Fruit fly (Drosophila melanogaster) whole organism, embryonic: ENCODE results near the gene mRpS30.

Experiments used
- BEAF-32 ChIP-seq: fragments of 200-800 bp; sonication (Bioruptor generic); optimal IDR thresholded peaks from 3 replicates; lab custom pipeline; 2017; ENCODE audit warnings: missing biosample characterization, missing genetic modification characterization, mild to moderate bottlenecking, moderate library complexity, missing genetic modification reagents
- CG11723 ChIP-seq: fragments of 200-800 bp; sonication (Bioruptor generic); optimal IDR thresholded peaks from 2 replicates; lab custom pipeline; 2017; ENCODE audit warnings: missing biosample characterization, mild to moderate bottlenecking, missing genetic modification characterization
- CG1233 ChIP-seq: fragments of 200-800 bp; sonication (Bioruptor generic); optimal IDR thresholded peaks from 4 replicates; lab custom pipeline; 2018; ENCODE audit warnings: missing biosample characterization, mild to moderate bottlenecking, missing genetic modification characterization
- CG12769 ChIP-seq: fragments of 200-800 bp; sonication (Bioruptor generic); optimal IDR thresholded peaks from 2 replicates; lab custom pipeline; 2019; ENCODE audit warnings: missing biosample characterization, mild to moderate bottlenecking, missing genetic modification characterization, moderate library complexity
- CG14710 ChIP-seq: fragments of 200-800 bp; sonication (Bioruptor generic); optimal IDR thresholded peaks from 3 replicates; lab custom pipeline; 2019; ENCODE audit warnings: missing biosample characterization, mild to moderate bottlenecking, missing genetic modification characterization, moderate library complexity
- CG15269 ChIP-seq: fragments of 200-800 bp; sonication (Bioruptor generic); optimal IDR thresholded peaks from 2 replicates; lab custom pipeline; 2018; ENCODE audit warnings: missing biosample characterization, mild to moderate bottlenecking, missing genetic modification characterization, moderate library complexity
- CG15696 ChIP-seq: fragments of 200-800 bp; sonication (Bioruptor generic); optimal IDR thresholded peaks from 2 replicates; lab custom pipeline; 2019; ENCODE audit warnings: missing biosample characterization, mild to moderate bottlenecking, missing genetic modification characterization, moderate library complexity
- CG16779 ChIP-seq: fragments of 200-800 bp; sonication (Bioruptor generic); IDR thresholded peaks from 2 replicates; pipeline ENCODE4 v1.3.6; 2022; ENCODE audit warnings: missing biosample characterization, missing genetic modification characterization
- CG17802 ChIP-seq: fragments of 200-800 bp; sonication (Bioruptor generic); optimal IDR thresholded peaks from 2 replicates; lab custom pipeline; 2018; ENCODE audit warnings: missing biosample characterization, mild to moderate bottlenecking, missing genetic modification characterization, moderate library complexity
- CG18011 ChIP-seq: fragments of 200-800 bp; sonication (Bioruptor generic); optimal IDR thresholded peaks from 2 replicates; lab custom pipeline; 2017; ENCODE audit warnings: missing biosample characterization, missing genetic modification characterization, mild to moderate bottlenecking, moderate library complexity, missing genotype
- CG18262 ChIP-seq: fragments of 200-800 bp; optimal IDR thresholded peaks from 3 replicates; lab custom pipeline; 2019; ENCODE audit warnings: missing biosample characterization, mild to moderate bottlenecking, missing genetic modification characterization, moderate library complexity
- CG18619 ChIP-seq: fragments of 200-800 bp; sonication (Bioruptor generic); optimal IDR thresholded peaks from 3 replicates; lab custom pipeline; 2017; ENCODE audit warnings: missing biosample characterization, mild to moderate bottlenecking, missing genetic modification characterization
- CG3281 ChIP-seq: fragments of 200-800 bp; sonication (Bioruptor generic); optimal IDR thresholded peaks from 3 replicates; lab custom pipeline; 2017; ENCODE audit warnings: missing biosample characterization, mild to moderate bottlenecking, missing genetic modification characterization
- CG33557 ChIP-seq: fragments of 200-800 bp; sonication (Bioruptor generic); optimal IDR thresholded peaks from 2 replicates; lab custom pipeline; 2019; ENCODE audit warnings: missing biosample characterization, mild to moderate bottlenecking, missing genetic modification characterization, moderate library complexity
- CG3995 ChIP-seq: fragments of 200-800 bp; sonication (Bioruptor generic); optimal IDR thresholded peaks from 3 replicates; lab custom pipeline; 2016; ENCODE audit warnings: missing biosample characterization, missing genetic modification characterization
- CG7372 ChIP-seq: fragments of 200-800 bp; sonication (Bioruptor generic); IDR thresholded peaks from 2 replicates; pipeline ENCODE4 v1.3.6; 2022; ENCODE audit warnings: missing biosample characterization, missing genetic modification characterization
- CG7963 ChIP-seq: fragments of 200-800 bp; sonication (Bioruptor generic); IDR thresholded peaks from 3 replicates; pipeline ENCODE4 v1.3.6; 2022; ENCODE audit warnings: missing biosample characterization, missing genetic modification characterization; ENCODE audit not compliant: partially characterized antibody
- CG8765 ChIP-seq: fragments of 200-800 bp; sonication (Bioruptor generic); IDR thresholded peaks from 2 replicates; pipeline ENCODE4 v1.3.6; 2022; ENCODE audit warnings: missing biosample characterization, missing genetic modification characterization
- Doc2 ChIP-seq: fragments of 200-800 bp; sonication (Bioruptor generic); IDR thresholded peaks from 2 replicates; pipeline ENCODE4 v1.3.6; 2022; ENCODE audit warnings: missing biosample characterization, missing genetic modification characterization
- Doc3 ChIP-seq: fragments of 200-800 bp; sonication (Bioruptor generic); IDR thresholded peaks from 3 replicates; pipeline ENCODE4 v1.3.6; 2022; ENCODE audit warnings: missing biosample characterization, missing genetic modification characterization; ENCODE audit not compliant: partially characterized antibody
- Eip74EF ChIP-seq, 2 experiments: fragments of 200-800 bp in 1 of 2; fragments of >200 bp in 1 of 2; sonication (Bioruptor generic) in 1 of 2; optimal IDR thresholded peaks; 2 replicates each; lab custom pipeline; 2017 to 2019; ENCODE audit warnings: missing biosample characterization in 2 of 2, missing genetic modification characterization in 2 of 2, mild to moderate bottlenecking in 1 of 2, moderate library complexity in 1 of 2
- Hmr ChIP-seq: fragments of 200-800 bp; sonication (Bioruptor generic); optimal IDR thresholded peaks from 3 replicates; lab custom pipeline; 2017; ENCODE audit warnings: mild to moderate bottlenecking, missing biosample characterization, missing genetic modification reagents, missing genetic modification characterization
- Med ChIP-seq: fragments of 200-800 bp; sonication (Bioruptor generic); peaks from one replicate; lab custom pipeline; 2016; ENCODE audit warnings: missing biosample characterization, missing genetic modification characterization, mild to moderate bottlenecking, inconsistent platforms, moderate library complexity
- NC2α ChIP-seq: fragments of 200-800 bp; sonication (Bioruptor generic); optimal IDR thresholded peaks from 2 replicates; lab custom pipeline; 2016; ENCODE audit warnings: missing biosample characterization, missing genetic modification characterization
- Nf-YC ChIP-seq: fragments of 200-800 bp; optimal IDR thresholded peaks from 3 replicates; lab custom pipeline; 2019; ENCODE audit warnings: missing biosample characterization, mild to moderate bottlenecking, missing genetic modification characterization, moderate library complexity
- Opbp ChIP-seq: fragments of 200-800 bp; sonication (Bioruptor generic); IDR thresholded peaks from 3 replicates; pipeline ENCODE4 v1.3.6; 2022; ENCODE audit warnings: missing biosample characterization, missing genetic modification characterization; ENCODE audit not compliant: partially characterized antibody
- Scr ChIP-seq: fragments of 200-800 bp; sonication (Bioruptor generic); IDR thresholded peaks from 2 replicates; pipeline ENCODE4 v1.3.6; 2022; ENCODE audit warnings: missing biosample characterization, missing genetic modification characterization; ENCODE audit not compliant: partially characterized antibody
- Sry-β ChIP-seq: fragments of 200-800 bp; sonication (Bioruptor generic); optimal IDR thresholded peaks from 2 replicates; lab custom pipeline; 2018; ENCODE audit warnings: missing biosample characterization, mild to moderate bottlenecking, missing genetic modification characterization, moderate library complexity
- Sry-δ ChIP-seq: fragments of 200-800 bp; sonication (Bioruptor generic); optimal IDR thresholded peaks from 2 replicates; lab custom pipeline; 2016; ENCODE audit warnings: missing biosample characterization, missing genetic modification characterization
- Usf ChIP-seq: fragments of 200-800 bp; sonication (Bioruptor generic); optimal IDR thresholded peaks from 2 replicates; lab custom pipeline; 2017; ENCODE audit warnings: missing genotype, missing biosample characterization, missing genetic modification characterization
- abd-A ChIP-seq: fragments of 200-800 bp; sonication (Bioruptor generic); optimal IDR thresholded peaks from 3 replicates; lab custom pipeline; 2019; ENCODE audit warnings: missing biosample characterization, mild to moderate bottlenecking, missing genetic modification characterization, moderate library complexity
- ato ChIP-seq: fragments of 200-800 bp; sonication (Bioruptor generic); IDR thresholded peaks from 2 replicates; pipeline ENCODE4 v1.3.6; 2022; ENCODE audit warnings: missing biosample characterization, missing genetic modification characterization; ENCODE audit not compliant: partially characterized antibody
- bigmax ChIP-seq: fragments of 200-800 bp; sonication (Bioruptor generic); optimal IDR thresholded peaks from 2 replicates; lab custom pipeline; 2018; ENCODE audit warnings: missing biosample characterization, mild to moderate bottlenecking, missing genetic modification characterization
- chinmo ChIP-seq: fragments of 200-800 bp; sonication (Bioruptor generic); IDR thresholded peaks from 4 replicates; pipeline ENCODE4 v1.3.6; 2022; ENCODE audit warnings: missing biosample characterization, missing genetic modification characterization; ENCODE audit not compliant: partially characterized antibody
- danr ChIP-seq: fragments of 200-800 bp; sonication (Bioruptor generic); IDR thresholded peaks from 2 replicates; pipeline ENCODE4 v1.3.6; 2022; ENCODE audit warnings: missing biosample characterization, missing genetic modification characterization
- fd102C ChIP-seq: fragments of 200-800 bp; sonication (Bioruptor generic); optimal IDR thresholded peaks from 2 replicates; lab custom pipeline; 2018; ENCODE audit warnings: missing biosample characterization, mild to moderate bottlenecking, missing genetic modification characterization, moderate library complexity
- gfzf ChIP-seq: fragments of 200-800 bp; sonication (Bioruptor generic); optimal IDR thresholded peaks from 2 replicates; lab custom pipeline; 2016; ENCODE audit warnings: missing biosample characterization, mild to moderate bottlenecking, missing genetic modification characterization, moderate library complexity
- kni ChIP-seq: fragments of 200-800 bp; sonication (Bioruptor generic); optimal IDR thresholded peaks from 3 replicates; lab custom pipeline; 2017; ENCODE audit warnings: mild to moderate bottlenecking, missing biosample characterization, missing genetic modification reagents, missing genetic modification characterization
- knrl ChIP-seq: fragments of 200-800 bp; sonication (Bioruptor generic); IDR thresholded peaks from 3 replicates; pipeline ENCODE4 v1.3.6; 2022; ENCODE audit warnings: missing biosample characterization, missing genetic modification characterization; ENCODE audit not compliant: partially characterized antibody
- lilli ChIP-seq: fragments of 200-800 bp; sonication (Bioruptor generic); optimal IDR thresholded peaks from 3 replicates; lab custom pipeline; 2016; ENCODE audit warnings: missing biosample characterization, missing genetic modification characterization
- maf-S ChIP-seq: fragments of 200-800 bp; sonication (Bioruptor generic); optimal IDR thresholded peaks from 2 replicates; lab custom pipeline; 2016; ENCODE audit warnings: missing biosample characterization, missing genetic modification characterization
- mld ChIP-seq: fragments of 200-800 bp; sonication (Bioruptor generic); IDR thresholded peaks from 3 replicates; pipeline ENCODE4 v1.3.6; 2022; ENCODE audit warnings: missing biosample characterization, missing genetic modification characterization; ENCODE audit not compliant: partially characterized antibody
- sc ChIP-seq, 3 experiments: fragments of >200 bp in 2 of 3; fragments of 200-800 bp in 1 of 3; sonication (Bioruptor generic) in 1 of 3; optimal IDR thresholded peaks; 2 replicates in 2 of 3; 3 replicates in 1 of 3; lab custom pipeline; 2017; ENCODE audit warnings: mild to moderate bottlenecking in 1 of 3, missing biosample characterization in 1 of 3, missing genetic modification characterization in 1 of 3, missing genetic modification reagents in 1 of 3
- tna ChIP-seq: fragments of 200-800 bp; sonication (Bioruptor generic); IDR thresholded peaks from 2 replicates; pipeline ENCODE4 v1.3.6; 2022; ENCODE audit warnings: missing biosample characterization, missing genetic modification characterization; ENCODE audit not compliant: partially characterized antibody
- unc-4 ChIP-seq: fragments of 200-800 bp; sonication (Bioruptor generic); IDR thresholded peaks from 2 replicates; pipeline ENCODE4 v1.3.6; 2022; ENCODE audit warnings: missing biosample characterization, missing genetic modification characterization; ENCODE audit not compliant: partially characterized antibody
- wek ChIP-seq: fragments of 200-800 bp; sonication (Bioruptor generic); optimal IDR thresholded peaks from 3 replicates; lab custom pipeline; 2018; ENCODE audit warnings: missing biosample characterization, mild to moderate bottlenecking, missing genetic modification characterization, moderate library complexity
- zen ChIP-seq: fragments of 200-800 bp; sonication (Bioruptor generic); optimal IDR thresholded peaks from 3 replicates; lab custom pipeline; 2018; ENCODE audit warnings: missing biosample characterization, mild to moderate bottlenecking, missing genetic modification characterization, moderate library complexity
- zf30C ChIP-seq: fragments of 200-800 bp; sonication (Bioruptor generic); optimal IDR thresholded peaks from 3 replicates; lab custom pipeline; 2018; ENCODE audit warnings: missing biosample characterization, mild to moderate bottlenecking, missing genetic modification characterization

Gene mRpS30

dm6 chrX:15762723-15763122 lies 23.1 kb upstream of the mRpS30 start, which contains the start of gene Polr3A (continued):
- TF ChIP-seq kni (no peak), CG16779 (GFP tag; lab: Robert Waterston, UW) (no peak), bigmax (GFP tag; lab: Kevin White, UChicago) (no peak), Med (GFP tag; lab: Kevin White, UChicago) (peak; percentile 18), tna (0 out of 2 replicates have a peak, but pooled peaks have one; percentile 39), lilli (no peak), Scr (GFP tag; lab: Robert Waterston, UW) (peak; percentile 62), CG1233 (GFP tag; lab: Kevin White, UChicago) (no peak), Doc2 (no peak), gfzf (GFP tag; lab: Kevin White, UChicago) (peak; percentile 67), BEAF-32 (GFP tag; lab: Kevin White, UChicago) (peak; percentile 66), unc-4 (GFP tag; lab: Robert Waterston, UW) (peak; percentile 61; the same call in 1 of the 2 replicates), Nf-YC (tag; lab: Kevin White, UChicago) (no peak), zf30C (GFP tag; lab: Kevin White, UChicago) (no peak), CG11723 (GFP tag; lab: Kevin White, UChicago) (no peak), danr (GFP tag; lab: Robert Waterston, UW) (no peak), CG18262 (tag; lab: Kevin White, UChicago) (no peak), CG12769 (tag; lab: Kevin White, UChicago) (no peak), CG8765 (GFP tag; lab: Robert Waterston, UW) (no peak), Doc3 (GFP tag; lab: Robert Waterston, UW) (0 out of 3 replicates have a peak, but pooled peaks have one; percentile 38), mld (GFP tag; lab: Robert Waterston, UW) (0 out of 3 replicates have a peak, but pooled peaks have one; percentile 18), CG15696 (no peak), CG7372 (no peak), knrl (GFP tag; lab: Robert Waterston, UW) (peak; percentile 57), zen (tag; lab: Kevin White, UChicago) (peak; percentile 49), wek (no peak), fd102C (GFP tag; lab: Kevin White, UChicago) (no peak), Sry-β (GFP tag; lab: Kevin White, UChicago) (no peak), maf-S (GFP tag; lab: Kevin White, UChicago) (no peak), sc (optimal IDR thresholded peaks at IDR 0.05; lab: Kevin White, UChicago) (no peak), sc (GFP tag; optimal IDR thresholded peaks at IDR 0.05; lab: Kevin White, UChicago) (no peak), Sry-δ (peak; percentile 24), Eip74EF (GFP tag; optimal IDR thresholded peaks at IDR 0.05; lab: Kevin White, UChicago) (no peak), CG14710 (tag; lab: Kevin White, UChicago) (peak; percentile 88), CG33557 (GFP tag; lab: Kevin White, UChicago) (no peak), CG18011 (no peak), Hmr (GFP tag; lab: Kevin White, UChicago) (no peak), CG18619 (GFP tag; lab: Kevin White, UChicago) (no peak), CG15269 (tag; lab: Kevin White, UChicago) (no peak), NC2α (GFP tag; lab: Kevin White, UChicago) (no peak), Opbp (GFP tag; lab: Robert Waterston, UW) (peak; percentile 70), abd-A (tag; lab: Kevin White, UChicago) (no peak), ato (peak; percentile 49), Usf (GFP tag; lab: Kevin White, UChicago) (no peak), CG3281 (GFP tag; lab: Kevin White, UChicago) (no peak), CG3995 (GFP tag; lab: Kevin White, UChicago) (peak; percentile 4), chinmo (GFP tag; lab: Robert Waterston, UW) (no peak), CG7963 (no peak), CG17802 (no peak)
